Fruit fly (Drosophila melanogaster) whole organism, adult: ENCODE measurements around the gene CG4390.

Experiments used
- CG11617 ChIP-seq: fragments of 200-800 bp; sonication (Bioruptor generic); optimal IDR thresholded peaks from 2 replicates; lab custom pipeline; 2017; ENCODE audit warnings: mild to moderate bottlenecking, missing biosample characterization, missing genetic modification reagents, missing genetic modification characterization
- CG12768 ChIP-seq: fragments of 200-800 bp; sonication (Bioruptor generic); optimal IDR thresholded peaks from 2 replicates; lab custom pipeline; 2017; ENCODE audit warnings: missing biosample characterization, missing genetic modification characterization, mild to moderate bottlenecking, moderate library complexity, missing genetic modification reagents
- CG14711 ChIP-seq: fragments of 200-800 bp; sonication (Bioruptor generic); optimal IDR thresholded peaks from 2 replicates; lab custom pipeline; 2018; ENCODE audit warnings: missing biosample characterization, mild to moderate bottlenecking, missing genetic modification characterization, moderate library complexity
- CG1620 ChIP-seq: fragments of 200-800 bp; sonication (Bioruptor generic); optimal IDR thresholded peaks from 2 replicates; lab custom pipeline; 2016; ENCODE audit warnings: missing biosample characterization, missing genetic modification characterization
- CG33017 ChIP-seq: fragments of 200-800 bp; sonication (Bioruptor generic); optimal IDR thresholded peaks from 2 replicates; lab custom pipeline; 2018; ENCODE audit warnings: missing biosample characterization, mild to moderate bottlenecking, missing genetic modification characterization, moderate library complexity
- CG5204 ChIP-seq: fragments of 200-800 bp; sonication (Bioruptor generic); optimal IDR thresholded peaks from 2 replicates; lab custom pipeline; 2016; ENCODE audit warnings: missing biosample characterization, missing genetic modification characterization
- CG7045 ChIP-seq: fragments of 200-800 bp; sonication (Bioruptor generic); optimal IDR thresholded peaks from 2 replicates; lab custom pipeline; 2017; ENCODE audit warnings: missing biosample characterization, mild to moderate bottlenecking, missing genetic modification characterization
- CG7101 ChIP-seq: fragments of 200-800 bp; sonication (Bioruptor generic); optimal IDR thresholded peaks from 2 replicates; lab custom pipeline; 2018; ENCODE audit warnings: missing biosample characterization, mild to moderate bottlenecking, missing genetic modification characterization, moderate library complexity
- Clk ChIP-seq: fragments of 200-800 bp; sonication (Bioruptor generic); optimal IDR thresholded peaks from 2 replicates; lab custom pipeline; 2017; ENCODE audit warnings: missing biosample characterization, missing genetic modification characterization
- Crg-1 ChIP-seq: fragments of 200-800 bp; sonication (Bioruptor generic); optimal IDR thresholded peaks from 2 replicates; lab custom pipeline; 2016; ENCODE audit warnings: missing biosample characterization, missing genetic modification characterization
- Hr96 ChIP-seq: fragments of 200-800 bp; sonication (Bioruptor generic); optimal IDR thresholded peaks from 2 replicates; lab custom pipeline; 2016; ENCODE audit warnings: missing biosample characterization, missing genetic modification characterization
- Mnt ChIP-seq: fragments of 200-800 bp; sonication (Bioruptor generic); optimal IDR thresholded peaks from 2 replicates; lab custom pipeline; 2016; ENCODE audit warnings: missing biosample characterization, mild to moderate bottlenecking, missing genetic modification characterization
- bab1 ChIP-seq: fragments of 200-800 bp; sonication (Bioruptor generic); optimal IDR thresholded peaks from 3 replicates; lab custom pipeline; 2019; ENCODE audit warnings: missing biosample characterization, mild to moderate bottlenecking, missing genetic modification characterization, moderate library complexity
- cic ChIP-seq: fragments of 200-800 bp; sonication (Bioruptor generic); optimal IDR thresholded peaks from 2 replicates; lab custom pipeline; 2017; ENCODE audit warnings: missing biosample characterization, mild to moderate bottlenecking, missing genetic modification characterization, moderate library complexity
- cnc ChIP-seq, 2 experiments: fragments of >200 bp; optimal IDR thresholded peaks; 2 replicates each; lab custom pipeline; 2017
- kay ChIP-seq: fragments of 200-800 bp; sonication (Bioruptor generic); peaks from one replicate; lab custom pipeline; 2016; ENCODE audit warnings: missing biosample characterization, missing genetic modification characterization, borderline replicate concordance
- ovo ChIP-seq: fragments of 200-800 bp; sonication (Bioruptor generic); optimal IDR thresholded peaks from 2 replicates; lab custom pipeline; 2016; ENCODE audit warnings: missing biosample characterization, missing genetic modification characterization
- pad ChIP-seq: fragments of 200-800 bp; sonication (Bioruptor generic); optimal IDR thresholded peaks from 3 replicates; lab custom pipeline; 2017; ENCODE audit warnings: missing biosample characterization, missing genetic modification characterization, mild to moderate bottlenecking, moderate library complexity, missing genetic modification reagents
- tj ChIP-seq: fragments of 200-800 bp; sonication (Bioruptor generic); optimal IDR thresholded peaks from 3 replicates; lab custom pipeline; 2017; ENCODE audit warnings: missing biosample characterization, mild to moderate bottlenecking, missing genetic modification characterization, moderate library complexity
- toe ChIP-seq: fragments of 200-800 bp; sonication (Bioruptor generic); optimal IDR thresholded peaks from 2 replicates; lab custom pipeline; 2016; ENCODE audit warnings: missing biosample characterization, missing genetic modification characterization

CG4390 gene

dm6 chr3R:20059650-20060049, at the start of gene CG4390:
Gene CG4390 (minus strand): TSS chr3R:20059750.
- no peak for TF ChIP-seq ovo (GFP tag; lab: Kevin White, UChicago)
- no peak for TF ChIP-seq CG14711
- no peak for TF ChIP-seq CG1620 (GFP tag; lab: Kevin White, UChicago)
- no peak for TF ChIP-seq bab1 (GFP tag; lab: Kevin White, UChicago)

dm6 chr3R:20107863-20108262, 48.3 kb upstream of the CG4390 start, which contains the start of gene CG31206:
Gene CG31206 (minus strand): TSS chr3R:20107963.
- TF ChIP-seq CG11617 (GFP tag; lab: Kevin White, UChicago), result no peak
- no peak for TF ChIP-seq Crg-1 (GFP tag; lab: Kevin White, UChicago)
- no peak for TF ChIP-seq ovo (GFP tag; lab: Kevin White, UChicago)

dm6 chr3R:20082350-20082749, 22.8 kb upstream of the CG4390 start, which contains the start of gene Rh3:
Gene Rh3 (minus strand): TSS chr3R:20082450.
- TF ChIP-seq CG14711 (no peak), ovo (GFP tag; lab: Kevin White, UChicago) (no peak), CG11617 (GFP tag; lab: Kevin White, UChicago) (no peak), Crg-1 (GFP tag; lab: Kevin White, UChicago) (no peak), cic (GFP tag; lab: Kevin White, UChicago) (no peak), CG33017 (tag; lab: Kevin White, UChicago) (no peak)

- TF ChIP-seq CG7045 (GFP tag; lab: Kevin White, UChicago), result no peak
- peak; percentile 15 for TF ChIP-seq Mnt
These were observed 20.7 kb upstream of the CG4390 start for dm6 chr3R:20080205-20080604.

- TF ChIP-seq Mnt (no peak), cnc (optimal IDR thresholded peaks at IDR 0.05; lab: Kevin White, UChicago) (no peak), bab1 (GFP tag; lab: Kevin White, UChicago) (no peak), tj (GFP tag; lab: Kevin White, UChicago) (no peak), kay (GFP tag; lab: Kevin White, UChicago) (no peak), CG12768 (GFP tag; lab: Kevin White, UChicago) (no peak), Hr96 (GFP tag; lab: Kevin White, UChicago) (no peak), CG5204 (GFP tag; lab: Kevin White, UChicago) (no peak), CG33017 (tag; lab: Kevin White, UChicago) (no peak), Crg-1 (GFP tag; lab: Kevin White, UChicago) (no peak), CG1620 (GFP tag; lab: Kevin White, UChicago) (no peak), pad (GFP tag; lab: Kevin White, UChicago) (no peak), CG14711 (no peak), CG7101 (tag; lab: Kevin White, UChicago) (no peak), toe (GFP tag; lab: Kevin White, UChicago) (no peak), Clk (no peak), CG7045 (GFP tag; lab: Kevin White, UChicago) (no peak)
These were observed 6.9 kb upstream of the CG4390 start for dm6 chr3R:20066435-20066834.

- TF ChIP-seq CG33017 (tag; lab: Kevin White, UChicago) (no peak), CG5204 (GFP tag; lab: Kevin White, UChicago) (no peak), Clk (no peak)
These were observed 590 bp downstream of the CG4390 start for dm6 chr3R:20058960-20059359.

- no peak for TF ChIP-seq pad (GFP tag; lab: Kevin White, UChicago)
- no peak for TF ChIP-seq cic (GFP tag; lab: Kevin White, UChicago)
- TF ChIP-seq Crg-1 (GFP tag; lab: Kevin White, UChicago), result no peak
- TF ChIP-seq tj (GFP tag; lab: Kevin White, UChicago), result no peak
- no peak for TF ChIP-seq Clk
- no peak for TF ChIP-seq CG33017 (tag; lab: Kevin White, UChicago)
- TF ChIP-seq CG7101 (tag; lab: Kevin White, UChicago), result no peak
- TF ChIP-seq kay (GFP tag; lab: Kevin White, UChicago), result peak; percentile 28
- no peak for TF ChIP-seq CG14711
- no peak for TF ChIP-seq bab1 (GFP tag; lab: Kevin White, UChicago)
- TF ChIP-seq Hr96 (GFP tag; lab: Kevin White, UChicago), result no peak
- peak; percentile 0 for TF ChIP-seq toe (GFP tag; lab: Kevin White, UChicago)
- TF ChIP-seq CG7045 (GFP tag; lab: Kevin White, UChicago), result no peak
- TF ChIP-seq CG5204 (GFP tag; lab: Kevin White, UChicago), result peak; percentile 7
- no peak for TF ChIP-seq Mnt
- no peak for TF ChIP-seq ovo (GFP tag; lab: Kevin White, UChicago)
- no peak for TF ChIP-seq cnc (optimal IDR thresholded peaks at IDR 0.05; lab: Kevin White, UChicago)
- TF ChIP-seq CG12768 (GFP tag; lab: Kevin White, UChicago), result no peak
- TF ChIP-seq CG11617 (GFP tag; lab: Kevin White, UChicago), result peak; percentile 14
- TF ChIP-seq CG1620 (GFP tag; lab: Kevin White, UChicago), result no peak
These were observed 2.0 kb downstream of the CG4390 start, which contains the start of gene mdlc for dm6 chr3R:20057501-20057900. Gene mdlc (plus strand): TSS chr3R:20057748.
